Worm (Caenorhabditis elegans) whole organism, mixed stage, embryonic: ENCODE data around the gene C37C3.12.

Experiments
- M03D4.4 ChIP-seq: sonication (generic microtip); optimal IDR thresholded peaks from 2 replicates; lab custom pipeline; 2017; ENCODE audit warnings: mild to moderate bottlenecking, missing genetic modification characterization, missing compliant biosample characterization
- bed-3 ChIP-seq: fragments of 200-800 bp; sonication (Bioruptor generic); optimal IDR thresholded peaks from 3 replicates; lab custom pipeline; 2018; ENCODE audit warnings: mild to moderate bottlenecking, missing genetic modification characterization, moderate library complexity, missing compliant biosample characterization
- blmp-1 ChIP-seq: fragments of 150-350 bp; optimal IDR thresholded peaks from 2 replicates; lab custom pipeline; 2014; ENCODE audit warnings: missing biosample characterization, missing genetic modification characterization
- ceh-39 ChIP-seq: fragments of 150-350 bp; optimal IDR thresholded peaks from 2 replicates; lab custom pipeline; 2014; ENCODE audit warnings: missing biosample characterization, missing genetic modification characterization
- ceh-43 ChIP-seq: fragments of 200-800 bp; sonication (Bioruptor generic); optimal IDR thresholded peaks from 2 replicates; lab custom pipeline; 2018; ENCODE audit warnings: mild to moderate bottlenecking, missing genetic modification characterization, moderate library complexity, missing compliant biosample characterization
- ceh-83 ChIP-seq: fragments of 200-800 bp; sonication (Bioruptor generic); optimal IDR thresholded peaks from 2 replicates; lab custom pipeline; 2018; ENCODE audit warnings: mild to moderate bottlenecking, missing genetic modification characterization, missing compliant biosample characterization
- ces-1 ChIP-seq: fragments of 150-350 bp; optimal IDR thresholded peaks from 2 replicates; lab custom pipeline; 2014; ENCODE audit warnings: missing biosample characterization, missing genetic modification reagents, missing genetic modification characterization
- cnd-1 ChIP-seq: fragments of 200-800 bp; sonication (Bioruptor generic); optimal IDR thresholded peaks from 2 replicates; lab custom pipeline; 2018; ENCODE audit warnings: mild to moderate bottlenecking, missing genetic modification characterization, missing compliant biosample characterization
- drap-1 ChIP-seq: fragments of 200-800 bp; sonication (Bioruptor generic); optimal IDR thresholded peaks from 3 replicates; lab custom pipeline; 2018; ENCODE audit warnings: mild to moderate bottlenecking, missing genetic modification characterization, missing compliant biosample characterization
- elt-1 ChIP-seq: sonication (generic microtip); optimal IDR thresholded peaks from 2 replicates; lab custom pipeline; 2017; ENCODE audit warnings: missing genetic modification characterization, mild to moderate bottlenecking, missing compliant biosample characterization, antibody characterized with exemption, moderate library complexity, borderline replicate concordance; ENCODE audit not compliant: insufficient read depth
- flh-1 ChIP-seq: fragments of 200-800 bp; sonication (Bioruptor generic); optimal IDR thresholded peaks from 2 replicates; lab custom pipeline; 2018; ENCODE audit warnings: mild to moderate bottlenecking, missing genetic modification characterization, moderate library complexity, missing compliant biosample characterization
- ham-2 ChIP-seq: fragments of 200-800 bp; sonication (Bioruptor generic); optimal IDR thresholded peaks from 2 replicates; lab custom pipeline; 2018; ENCODE audit warnings: mild to moderate bottlenecking, missing genetic modification characterization, missing compliant biosample characterization
- hlh-1 ChIP-seq: fragments of 150-350 bp; optimal IDR thresholded peaks from 2 replicates; lab custom pipeline; 2014; ENCODE audit warnings: missing biosample characterization, missing genetic modification reagents, missing genetic modification characterization
- lin-13 ChIP-seq: fragments of 150-350 bp; optimal IDR thresholded peaks from 2 replicates; lab custom pipeline; 2014; ENCODE audit warnings: missing biosample characterization, missing genetic modification characterization
- lin-32 ChIP-seq: fragments of 200-800 bp; sonication (Bioruptor generic); optimal IDR thresholded peaks from 2 replicates; lab custom pipeline; 2018; ENCODE audit warnings: mild to moderate bottlenecking, missing genetic modification characterization, missing compliant biosample characterization
- lsy-2 ChIP-seq: fragments of 150-350 bp; optimal IDR thresholded peaks from 2 replicates; lab custom pipeline; 2014; ENCODE audit warnings: missing biosample characterization, missing genetic modification characterization
- mab-5 ChIP-seq: fragments of 150-350 bp; optimal IDR thresholded peaks from 2 replicates; lab custom pipeline; 2014; ENCODE audit warnings: missing biosample characterization, missing genetic modification characterization
- mep-1 ChIP-seq: fragments of 150-350 bp; optimal IDR thresholded peaks from 2 replicates; lab custom pipeline; 2017; ENCODE audit warnings: missing biosample characterization, missing genetic modification reagents, missing genetic modification characterization, inconsistent platforms
- mls-2 ChIP-seq: sonication (generic microtip); optimal IDR thresholded peaks from 2 replicates; lab custom pipeline; 2016; ENCODE audit warnings: mild to moderate bottlenecking, missing genetic modification characterization, moderate library complexity, missing compliant biosample characterization
- nhr-12 ChIP-seq: fragments of 150-350 bp; optimal IDR thresholded peaks from 2 replicates; lab custom pipeline; 2014; ENCODE audit warnings: missing biosample characterization, missing genetic modification characterization
- nhr-2 ChIP-seq: fragments of 150-350 bp; optimal IDR thresholded peaks from 2 replicates; lab custom pipeline; 2014; ENCODE audit warnings: missing biosample characterization, missing genetic modification characterization
- nhr-237 ChIP-seq: fragments of 150-350 bp; optimal IDR thresholded peaks from 2 replicates; lab custom pipeline; 2014; ENCODE audit warnings: missing biosample characterization, missing genetic modification characterization
- nhr-28 ChIP-seq: fragments of 150-350 bp; optimal IDR thresholded peaks from 2 replicates; lab custom pipeline; 2014; ENCODE audit warnings: missing biosample characterization, missing genetic modification characterization
- nhr-76 ChIP-seq: sonication (generic microtip); optimal IDR thresholded peaks from 2 replicates; lab custom pipeline; 2017; ENCODE audit warnings: missing biosample characterization, missing genetic modification characterization
- pha-4 ChIP-seq: fragments of 150-350 bp; optimal IDR thresholded peaks from 2 replicates; lab custom pipeline; 2018; ENCODE audit warnings: missing biosample characterization, missing genetic modification reagents, missing genetic modification characterization
- sem-2 ChIP-seq: fragments of 200-800 bp; sonication (Bioruptor generic); optimal IDR thresholded peaks from 2 replicates; lab custom pipeline; 2018; ENCODE audit warnings: mild to moderate bottlenecking, missing genetic modification characterization, missing compliant biosample characterization
- snpc-4 ChIP-seq: fragments of 150-350 bp; optimal IDR thresholded peaks from 2 replicates; lab custom pipeline; 2014; ENCODE audit warnings: missing biosample characterization, missing genetic modification characterization
- tbx-8 ChIP-seq: fragments of 200-800 bp; sonication (Bioruptor generic); optimal IDR thresholded peaks from 2 replicates; lab custom pipeline; 2018; ENCODE audit warnings: mild to moderate bottlenecking, missing genetic modification characterization, moderate library complexity, missing compliant biosample characterization
- unc-120 ChIP-seq: sonication (generic microtip); optimal IDR thresholded peaks from 2 replicates; lab custom pipeline; 2017; ENCODE audit warnings: missing genetic modification characterization, missing compliant biosample characterization; ENCODE audit not compliant: poor library complexity, severe bottlenecking
- unc-39 ChIP-seq: fragments of 150-350 bp; optimal IDR thresholded peaks from 2 replicates; lab custom pipeline; 2014; ENCODE audit warnings: missing biosample characterization, missing genetic modification characterization
- unc-62 ChIP-seq: fragments of 150-350 bp; optimal IDR thresholded peaks from 2 replicates; lab custom pipeline; 2014; ENCODE audit warnings: missing biosample characterization, missing genetic modification reagents, missing genetic modification characterization
- zip-8 ChIP-seq: fragments of 150-350 bp; optimal IDR thresholded peaks from 2 replicates; lab custom pipeline; 2014; ENCODE audit warnings: missing biosample characterization, missing genetic modification characterization
- ztf-11 ChIP-seq: fragments of 150-350 bp; optimal IDR thresholded peaks from 2 replicates; lab custom pipeline; 2014; ENCODE audit warnings: missing biosample characterization, missing genetic modification characterization

Gene C37C3.12

ce11 chrV:7811758-7812157, 27.6 kb downstream of the C37C3.12 start, which contains the start of gene ZK742.4:
Gene ZK742.4 (minus strand): TSS chrV:7811792.
- TF ChIP-seq blmp-1 (tag; lab: Kevin White, UChicago): no peak
- TF ChIP-seq ham-2 (GFP tag; lab: Kevin White, UChicago): no peak
- TF ChIP-seq nhr-237 (tag; lab: Kevin White, UChicago): no peak
- TF ChIP-seq unc-62: no peak
- TF ChIP-seq mep-1: no peak
- TF ChIP-seq cnd-1: no peak
- TF ChIP-seq pha-4 (tag; lab: Kevin White, UChicago): peak; percentile 31

ce11 chrV:7810591-7810990, 28.8 kb downstream of the C37C3.12 start:
- TF ChIP-seq unc-120 (tag; lab: Kevin White, UChicago) (no peak), cnd-1 (no peak), mls-2 (no peak), ceh-43 (GFP tag; lab: Kevin White, UChicago) (no peak), nhr-237 (tag; lab: Kevin White, UChicago) (no peak), mep-1 (no peak), bed-3 (GFP tag; lab: Kevin White, UChicago) (no peak), hlh-1 (tag; lab: Kevin White, UChicago) (no peak), elt-1 (no peak), mab-5 (no peak), lin-13 (no peak), nhr-12 (tag; lab: Kevin White, UChicago) (no peak), lin-32 (GFP tag; lab: Kevin White, UChicago) (no peak), pha-4 (tag; lab: Kevin White, UChicago) (no peak)
- TF ChIP-seq, all 35 proteins: peak for 0

- TF ChIP-seq unc-62 (no peak), mab-5 (no peak), lsy-2 (tag; lab: Kevin White, UChicago) (no peak), ceh-83 (no peak), bed-3 (GFP tag; lab: Kevin White, UChicago) (no peak), unc-39 (tag; lab: Kevin White, UChicago) (no peak), cnd-1 (no peak), nhr-28 (tag; lab: Kevin White, UChicago) (no peak), nhr-76 (no peak)
These were observed 29.8 kb downstream of the C37C3.12 start, which contains the start of gene ZK742.3 for ce11 chrV:7809320-7810256. Gene ZK742.3 (minus strand): TSS chrV:7809912.

ce11 chrV:7808444-7808843, 30.9 kb downstream of the C37C3.12 start:
- TF ChIP-seq nhr-237 (tag; lab: Kevin White, UChicago): no peak
- no peak for TF ChIP-seq ces-1 (GFP tag; lab: Kevin White, UChicago)
- no peak for TF ChIP-seq zip-8 (tag; lab: Kevin White, UChicago)
- TF ChIP-seq unc-39 (tag; lab: Kevin White, UChicago): no peak
- no peak for TF ChIP-seq mab-5
- TF ChIP-seq mep-1: no peak
- no peak for TF ChIP-seq nhr-2 (tag; lab: Kevin White, UChicago)
- no peak for TF ChIP-seq cnd-1
- TF ChIP-seq blmp-1 (tag; lab: Kevin White, UChicago): no peak
- TF ChIP-seq tbx-8 (GFP tag; lab: Kevin White, UChicago): no peak

- TF ChIP-seq nhr-237 (tag; lab: Kevin White, UChicago): no peak
- no peak for TF ChIP-seq ceh-43 (GFP tag; lab: Kevin White, UChicago)
- TF ChIP-seq ceh-83: no peak
- TF ChIP-seq lin-32 (GFP tag; lab: Kevin White, UChicago): no peak
- TF ChIP-seq flh-1 (GFP tag; lab: Kevin White, UChicago): no peak
- no peak for TF ChIP-seq M03D4.4 (tag; lab: Kevin White, UChicago)
- TF ChIP-seq nhr-12 (tag; lab: Kevin White, UChicago): no peak
- TF ChIP-seq nhr-76: no peak
- no peak for TF ChIP-seq sem-2 (GFP tag; lab: Kevin White, UChicago)
- no peak for TF ChIP-seq blmp-1 (tag; lab: Kevin White, UChicago)
- no peak for TF ChIP-seq tbx-8 (GFP tag; lab: Kevin White, UChicago)
- no peak for TF ChIP-seq mab-5
- TF ChIP-seq pha-4 (tag; lab: Kevin White, UChicago): no peak
- no peak for TF ChIP-seq ceh-39 (tag; lab: Kevin White, UChicago)
- TF ChIP-seq unc-120 (tag; lab: Kevin White, UChicago): no peak
- TF ChIP-seq cnd-1: no peak
- no peak for TF ChIP-seq lsy-2 (tag; lab: Kevin White, UChicago)
- TF ChIP-seq ztf-11 (tag; lab: Kevin White, UChicago): no peak
- TF ChIP-seq drap-1 (GFP tag; lab: Kevin White, UChicago): no peak
- TF ChIP-seq snpc-4: no peak
These were observed 32.8 kb downstream of the C37C3.12 start for ce11 chrV:7806629-7807028.
